Worm (Caenorhabditis elegans): ENCODE measurements around the gene cec-2.

The cec-2 gene

ce11 chrIV:1204870-1205269, 34.4 kb downstream of the cec-2 start, which contains the start of gene dsl-2:
TSS of gene dsl-2 (minus strand) at chrIV:1204970.
- TF ChIP-seq lsy-27 (tag; optimal IDR thresholded peaks at IDR 0.05; ENCODE audit: borderline replicate concordance, insufficient read depth) (no peak), F52B5.7 (tag; optimal IDR thresholded peaks at IDR 0.05) (no peak), F22D6.2 (tag; optimal IDR thresholded peaks at IDR 0.05) (no peak), lir-1 (GFP tag; conservative IDR thresholded peaks at IDR 0.05) (no peak), nhr-120 (GFP tag; IDR thresholded peaks at IDR 0.05) (no peak)

ce11 chrIV:1207980-1208379, 37.5 kb downstream of the cec-2 start, which contains the start of gene dsl-1:
TSS of gene dsl-1 (minus strand) at chrIV:1208080.
- TF ChIP-seq unc-62 (GFP tag; optimal IDR thresholded peaks at IDR 0.05) (no peak), chd-7 (tag; optimal IDR thresholded peaks at IDR 0.05) (no peak), cebp-1 (GFP tag; IDR thresholded peaks at IDR 0.05) (no peak), cebp-1 (tag; optimal IDR thresholded peaks at IDR 0.05) (no peak), madf-6 (GFP tag; IDR thresholded peaks at IDR 0.05) (no peak), ztf-28 (GFP tag; IDR thresholded peaks at IDR 0.05) (no peak), nhr-27 (tag; optimal IDR thresholded peaks at IDR 0.05) (no peak), snpc-3.4 (tag; optimal IDR thresholded peaks at IDR 0.05) (no peak), nhr-179 (tag; optimal IDR thresholded peaks at IDR 0.05) (no peak), Y56A3A.18 (GFP tag; IDR thresholded peaks at IDR 0.05) (no peak), hlh-12 (tag; optimal IDR thresholded peaks at IDR 0.05) (no peak), B0336.3 (GFP tag; IDR thresholded peaks at IDR 0.05) (no peak), cebp-2 (GFP tag; IDR thresholded peaks at IDR 0.05) (no peak), B0035.1 (tag; optimal IDR thresholded peaks at IDR 0.05) (no peak), ceh-58 (GFP tag; IDR thresholded peaks at IDR 0.05) (no peak), F23B12.7 (tag; optimal IDR thresholded peaks at IDR 0.05; ENCODE audit: insufficient read depth) (no peak)

- TF ChIP-seq ZK185.1 (tag; optimal IDR thresholded peaks at IDR 0.05; ENCODE audit: poor library complexity, severe bottlenecking), result no peak
- no peak for TF ChIP-seq lin-35 (GFP tag; optimal IDR thresholded peaks at IDR 0.05)
- no peak for TF ChIP-seq fkh-3 (tag; optimal IDR thresholded peaks at IDR 0.05)
- no peak for TF ChIP-seq mcd-1 (GFP tag; IDR thresholded peaks at IDR 0.05)
- no peak for TF ChIP-seq ztf-3 (GFP tag; optimal IDR thresholded peaks at IDR 0.05)
- no peak for TF ChIP-seq Y56A3A.18 (GFP tag; IDR thresholded peaks at IDR 0.05)
- no peak for TF ChIP-seq mxl-1 (tag; optimal IDR thresholded peaks at IDR 0.05)
- TF ChIP-seq ztf-25 (GFP tag; IDR thresholded peaks at IDR 0.05), result no peak
- TF ChIP-seq aptf-2 (GFP tag; conservative IDR thresholded peaks at IDR 0.05), result no peak
- TF ChIP-seq F49E8.2 (tag; optimal IDR thresholded peaks at IDR 0.05; ENCODE audit: insufficient read depth), result no peak
Observed at ce11 chrIV:1209320-1209719, 38.8 kb downstream of the cec-2 start.

ce11 chrIV:1209813-1210212, 39.3 kb downstream of the cec-2 start:
- peak; percentile 52 for TF ChIP-seq zfh-2 (GFP tag; conservative IDR thresholded peaks at IDR 0.05)
- TF ChIP-seq ztf-28 (GFP tag; IDR thresholded peaks at IDR 0.05), result no peak
- no peak for TF ChIP-seq repo-1 (tag; optimal IDR thresholded peaks at IDR 0.05)
- TF ChIP-seq mxl-1 (tag; optimal IDR thresholded peaks at IDR 0.05), result no peak
- 0 out of 2 replicates have a peak, but pooled peaks have one; percentile 43 for TF ChIP-seq lin-26 (GFP tag; IDR thresholded peaks at IDR 0.05)

- TF ChIP-seq ceh-58 (GFP tag; IDR thresholded peaks at IDR 0.05) (no peak), snpc-4 (GFP tag; optimal IDR thresholded peaks at IDR 0.05) (no peak), snpc-4 (tag; optimal IDR thresholded peaks at IDR 0.05) (peak in 1 of 4 experiments; percentile 81), egrh-3 (GFP tag; IDR thresholded peaks at IDR 0.05) (0 out of 2 replicates have a peak, but pooled peaks have one; percentile 23), nhr-80 (tag; optimal IDR thresholded peaks at IDR 0.05) (peak; percentile 73), zfh-2 (GFP tag; conservative IDR thresholded peaks at IDR 0.05) (peak; percentile 69; the same call in 1 of the 2 replicates), ceh-79 (tag; optimal IDR thresholded peaks at IDR 0.05) (no peak), dox-1 (GFP tag; IDR thresholded peaks at IDR 0.05) (peak; percentile 51)
Observed at ce11 chrIV:1211902-1212301, 41.4 kb downstream of the cec-2 start.
